Worm (Caenorhabditis elegans) whole organism, L4 larva: ENCODE results near the gene phat-8.

ENCODE experiments used
- Y48G9A.11 ChIP-seq: fragments of 200-800 bp; sonication (Bioruptor generic); IDR thresholded peaks from 2 replicates; pipeline ENCODE4 v1.3.6; 2022; ENCODE audit warnings: missing genetic modification reagents, missing genetic modification characterization, missing compliant biosample characterization
- ces-1 ChIP-seq: fragments of 150-350 bp; sonication (generic microtip); optimal IDR thresholded peaks from 4 replicates; lab custom pipeline; 2014; ENCODE audit warnings: missing biosample characterization, missing genetic modification reagents, missing genetic modification characterization
- dpl-1 ChIP-seq: fragments of 150-350 bp; optimal IDR thresholded peaks from 2 replicates; lab custom pipeline; 2014; ENCODE audit warnings: missing biosample characterization, missing genetic modification reagents, missing genetic modification characterization
- fkh-10 ChIP-seq: fragments of 150-350 bp; optimal IDR thresholded peaks from 2 replicates; lab custom pipeline; 2014; ENCODE audit warnings: missing biosample characterization, missing genetic modification reagents, missing genetic modification characterization
- fos-1 ChIP-seq: fragments of 150-350 bp; optimal IDR thresholded peaks from 2 replicates; lab custom pipeline; 2014; ENCODE audit warnings: missing biosample characterization, missing genetic modification characterization
- hif-1 ChIP-seq, 2 experiments: sonication (generic microtip); optimal IDR thresholded peaks; 2 replicates each; lab custom pipeline; 2016 to 2017; ENCODE audit warnings: missing compliant biosample characterization in 2 of 2, missing genetic modification characterization in 2 of 2, missing genetic modification reagents in 2 of 2, missing genotype in 2 of 2, mild to moderate bottlenecking in 1 of 2
- jun-1 ChIP-seq: fragments of 150-350 bp; optimal IDR thresholded peaks from 2 replicates; lab custom pipeline; 2014; ENCODE audit warnings: missing biosample characterization, missing genetic modification reagents, missing genetic modification characterization
- lin-13 ChIP-seq: fragments of 150-350 bp; optimal IDR thresholded peaks from 2 replicates; lab custom pipeline; 2014; ENCODE audit warnings: missing biosample characterization, missing genetic modification reagents, missing genetic modification characterization
- madf-5 ChIP-seq, 2 experiments: fragments of 200-800 bp; sonication (Bioruptor generic); IDR thresholded peaks; 2 replicates each; pipeline ENCODE4 v1.3.6; 2022; ENCODE audit warnings: missing compliant biosample characterization in 2 of 2, missing genetic modification characterization in 2 of 2
- php-3 ChIP-seq: fragments of 200-800 bp; sonication (Bioruptor generic); IDR thresholded peaks from 2 replicates; pipeline ENCODE4 v1.3.6; 2022; ENCODE audit warnings: missing genetic modification reagents, missing genetic modification characterization, missing compliant biosample characterization
- snpc-4 ChIP-seq: fragments of 150-350 bp; optimal IDR thresholded peaks from 2 replicates; lab custom pipeline; 2014; ENCODE audit warnings: missing biosample characterization, missing genetic modification characterization
- tra-1 ChIP-seq: fragments of 200-800 bp; sonication (Bioruptor generic); IDR thresholded peaks from 2 replicates; pipeline ENCODE4 v1.3.6; 2022; ENCODE audit warnings: missing genetic modification reagents, missing genetic modification characterization, missing compliant biosample characterization
- unc-39 ChIP-seq: sonication (generic microtip); optimal IDR thresholded peaks from 2 replicates; lab custom pipeline; 2017; ENCODE audit warnings: missing biosample characterization, missing genetic modification characterization
- unc-62 ChIP-seq, 3 experiments: fragments of 150-350 bp in 1 of 3; sonication (generic microtip); optimal IDR thresholded peaks in 2 of 3; peaks in 1 of 3; 1 replicate in 1 of 3; 2 replicates in 2 of 3; lab custom pipeline; 2014 to 2017; ENCODE audit warnings: missing biosample characterization in 3 of 3, missing genetic modification characterization in 3 of 3, missing genetic modification reagents in 3 of 3, missing genotype in 1 of 3

DNA sequence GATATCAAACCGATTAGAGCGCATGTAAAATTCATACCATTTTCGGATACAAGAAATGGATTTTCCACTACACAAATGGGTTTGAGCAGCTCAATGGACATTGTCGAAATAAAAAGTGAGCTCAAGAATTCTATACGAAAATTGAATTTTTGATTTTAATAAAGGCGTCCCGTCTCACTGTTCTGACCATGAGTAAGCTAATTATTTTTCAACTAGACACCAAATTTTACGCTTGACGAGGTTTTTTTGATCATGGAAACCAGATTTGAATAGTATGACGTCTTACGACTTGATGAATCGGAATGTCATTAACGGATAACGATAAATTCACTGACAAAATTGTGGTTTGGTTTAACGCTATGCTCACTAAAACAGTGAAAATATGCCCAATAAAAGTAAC, 44.7 kb downstream of the phat-8 start, which contains the start of gene srh-61:
- no peak for TF ChIP-seq jun-1
- TF ChIP-seq tra-1, result no peak
- peak in 1 of 2 experiments; percentile 49 for TF ChIP-seq unc-62 (GFP tag; optimal IDR thresholded peaks at IDR 0.05 in 1 of 2; lab: Kevin White, UChicago)
- no peak for TF ChIP-seq unc-62 (tag; optimal IDR thresholded peaks at IDR 0.05; lab: Kevin White, UChicago)
- TF ChIP-seq ces-1 (GFP tag; lab: Kevin White, UChicago), result no peak
- TF ChIP-seq lin-13, result no peak
- no peak for TF ChIP-seq snpc-4
- no peak for TF ChIP-seq php-3 (GFP tag; lab: Robert Waterston, UW)
- no peak for TF ChIP-seq Y48G9A.11
- TF ChIP-seq fkh-10, result no peak
- no peak for TF ChIP-seq fos-1 (tag; lab: Kevin White, UChicago)
- TF ChIP-seq unc-39 (tag; lab: Kevin White, UChicago), result no peak
- TF ChIP-seq hif-1 (tag; optimal IDR thresholded peaks at IDR 0.05; lab: Kevin White, UChicago), result no peak
- TF ChIP-seq madf-5 (GFP tag; IDR thresholded peaks at IDR 0.05; lab: Robert Waterston, UW), result no peak
- TF ChIP-seq dpl-1, result no peak
